Worm (Caenorhabditis elegans): Measurements from ENCODE around the gene nas-4.

Gene nas-4

DNA sequence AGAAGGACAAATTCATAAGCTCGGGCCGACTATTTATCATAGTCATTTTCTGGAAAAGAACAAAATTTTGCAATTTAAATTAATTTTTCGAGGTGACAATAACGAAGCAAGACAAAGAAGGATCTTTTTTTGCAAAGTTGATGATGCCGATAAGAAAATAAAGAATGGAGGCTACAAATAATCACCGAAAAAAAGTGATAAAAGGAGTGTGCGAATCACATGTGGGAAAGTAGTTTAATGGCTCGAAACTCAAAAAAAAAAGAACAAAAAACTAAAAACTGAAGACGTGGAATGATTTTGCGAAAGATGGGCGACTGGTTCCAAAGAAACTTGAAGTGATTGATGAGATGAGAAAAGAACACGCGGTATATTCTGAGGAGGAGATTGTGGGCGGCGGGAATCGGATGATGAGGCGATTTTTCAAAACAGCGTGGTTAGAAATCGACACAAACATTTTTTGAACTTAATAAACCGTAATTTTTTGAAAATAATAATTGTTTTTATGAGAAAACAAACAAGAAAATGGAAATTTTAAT, 4.0 kb upstream of the nas-4 start, which contains the start of gene atgl-1:
atgl-1 (minus strand) TSS at position 51 of the 536 bp plus-strand sequence.
- peak; percentile 12 for TF ChIP-seq nhr-80 (tag; optimal IDR thresholded peaks at IDR 0.05)
- TF ChIP-seq madf-10 (tag; optimal IDR thresholded peaks at IDR 0.05), result no peak
- TF ChIP-seq lin-26 (GFP tag; IDR thresholded peaks at IDR 0.05), result 0 out of 2 replicates have a peak, but pooled peaks have one; percentile 23

DNA sequence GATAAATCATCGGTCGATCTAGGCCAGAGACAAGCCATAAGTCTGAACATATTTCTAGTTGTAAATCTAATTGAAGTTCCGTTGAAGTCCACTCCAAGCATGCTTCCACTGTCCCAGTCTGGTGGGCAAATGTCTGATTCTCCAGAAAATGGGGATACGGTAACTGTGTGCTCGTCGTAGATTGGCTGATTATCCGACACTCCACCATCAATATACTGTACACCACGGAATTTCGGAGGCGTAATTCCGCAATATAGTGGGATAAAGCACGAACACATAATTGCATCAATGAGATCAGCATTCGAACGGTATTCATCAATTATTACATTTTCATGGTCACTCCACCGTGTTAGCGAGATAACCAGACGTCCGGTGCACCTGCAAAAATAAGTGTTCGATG, 2.8 kb upstream of the nas-4 start:
- TF ChIP-seq K12H6.12 (tag; optimal IDR thresholded peaks at IDR 0.05) (no peak), ceh-91 (GFP tag; IDR thresholded peaks at IDR 0.05) (no peak), hsf-1 (GFP tag; IDR thresholded peaks at IDR 0.05) (0 out of 2 replicates have a peak, but pooled peaks have one; percentile 35), ztf-3 (GFP tag; optimal IDR thresholded peaks at IDR 0.05) (no peak), D2030.7 (GFP tag; IDR thresholded peaks at IDR 0.05) (no peak), ama-1 (optimal IDR thresholded peaks at IDR 0.05) (no peak), ama-1 (GFP tag; optimal IDR thresholded peaks at IDR 0.05) (no peak), madf-3 (GFP tag; IDR thresholded peaks at IDR 0.05) (0 out of 2 replicates have a peak, but pooled peaks have one; percentile 18), mel-28 (tag; optimal IDR thresholded peaks at IDR 0.05; ENCODE audit: borderline replicate concordance) (no peak), snpc-1.3 (tag; optimal IDR thresholded peaks at IDR 0.05; ENCODE audit: insufficient read depth) (no peak), tlf-1 (GFP tag; optimal IDR thresholded peaks at IDR 0.05) (no peak), F22D6.2 (tag; optimal IDR thresholded peaks at IDR 0.05) (no peak), unc-62 (GFP tag; optimal IDR thresholded peaks at IDR 0.05) (no peak), efl-1 (GFP tag; optimal IDR thresholded peaks at IDR 0.05) (no peak), B0336.3 (GFP tag; IDR thresholded peaks at IDR 0.05) (no peak), ztf-26 (tag; optimal IDR thresholded peaks at IDR 0.05) (peak; percentile 41), F37B4.10 (GFP tag; IDR thresholded peaks at IDR 0.05) (no peak), ztf-22 (GFP tag; optimal IDR thresholded peaks at IDR 0.05) (no peak), nfyb-1 (GFP tag; IDR thresholded peaks at IDR 0.05) (0 out of 2 replicates have a peak, but pooled peaks have one; percentile 6), Y79H2A.3 (GFP tag; conservative IDR thresholded peaks at IDR 0.05) (no peak), ztf-25 (GFP tag; IDR thresholded peaks at IDR 0.05) (no peak), unc-130 (GFP tag; optimal IDR thresholded peaks at IDR 0.05) (no peak), egrh-3 (GFP tag; IDR thresholded peaks at IDR 0.05) (no peak), K11D2.4 (GFP tag; IDR thresholded peaks at IDR 0.05) (no peak), xnd-1 (tag; optimal IDR thresholded peaks at IDR 0.05) (no peak), T07F8.4 (tag; optimal IDR thresholded peaks at IDR 0.05) (no peak), dpff-1 (tag; optimal IDR thresholded peaks at IDR 0.05) (no peak), hrde-1 (tag; optimal IDR thresholded peaks at IDR 0.05; ENCODE audit: borderline replicate concordance) (no peak), B0019.2 (GFP tag; conservative IDR thresholded peaks at IDR 0.05) (no peak)

DNA sequence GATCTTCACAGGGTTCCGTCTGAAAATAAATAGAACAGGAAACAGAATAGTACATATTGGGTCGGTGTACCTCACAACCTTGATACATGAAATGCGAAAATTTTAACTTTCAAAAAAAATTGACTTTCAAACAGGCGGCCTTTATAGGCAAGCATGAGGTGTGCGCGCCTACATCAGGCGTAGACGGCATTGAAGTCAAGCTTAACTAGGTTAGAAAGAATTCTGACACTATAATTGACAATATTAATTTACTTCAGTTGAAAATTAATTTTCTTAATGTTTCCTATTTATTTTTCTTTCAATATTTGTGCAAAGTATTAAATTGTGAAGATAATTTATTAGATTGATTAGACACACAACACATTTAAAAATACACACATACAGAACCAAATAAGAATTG, 3.5 kb downstream of the nas-4 start, which contains the start of gene C05D11.5:
C05D11.5 (minus strand) TSS at position 101 of the 400 bp plus-strand sequence.
- no peak for TF ChIP-seq F55B11.4 (tag; optimal IDR thresholded peaks at IDR 0.05; ENCODE audit: borderline replicate concordance, insufficient read depth)
- TF ChIP-seq Y53G8AR.9 (GFP tag; conservative IDR thresholded peaks at IDR 0.05), result no peak
- no peak for TF ChIP-seq F23B12.7 (tag; optimal IDR thresholded peaks at IDR 0.05; ENCODE audit: insufficient read depth)
- no peak for TF ChIP-seq nfya-2 (GFP tag; IDR thresholded peaks at IDR 0.05)
- no peak for TF ChIP-seq B0261.1 (tag; optimal IDR thresholded peaks at IDR 0.05)
- no peak for TF ChIP-seq T07F8.4 (tag; optimal IDR thresholded peaks at IDR 0.05)
- TF ChIP-seq sdz-38 (tag; optimal IDR thresholded peaks at IDR 0.05), result no peak
- no peak for TF ChIP-seq ztf-18 (tag; optimal IDR thresholded peaks at IDR 0.05)
- TF ChIP-seq mes-4 (tag; optimal IDR thresholded peaks at IDR 0.05), result no peak
- no peak for TF ChIP-seq akir-1 (GFP tag; optimal IDR thresholded peaks at IDR 0.05)
- TF ChIP-seq lsy-27 (tag; optimal IDR thresholded peaks at IDR 0.05; ENCODE audit: borderline replicate concordance, insufficient read depth), result no peak
- TF ChIP-seq ceh-58 (GFP tag; IDR thresholded peaks at IDR 0.05), result no peak
- TF ChIP-seq cebp-1 (GFP tag; IDR thresholded peaks at IDR 0.05), result no peak
- no peak for TF ChIP-seq cebp-1 (tag; optimal IDR thresholded peaks at IDR 0.05)
- no peak for TF ChIP-seq bed-1 (GFP tag; IDR thresholded peaks at IDR 0.05)
- TF ChIP-seq hmg-20 (GFP tag; IDR thresholded peaks at IDR 0.05), result no peak
- TF ChIP-seq snpc-3.4 (tag; optimal IDR thresholded peaks at IDR 0.05), result no peak
